Worm (Caenorhabditis elegans) whole organism, late embryonic: Measurements from ENCODE around the gene patr-1.

Experiments
- ceh-9 ChIP-seq: sonication (generic microtip); optimal IDR thresholded peaks from 2 replicates; lab custom pipeline; 2016; ENCODE audit warnings: mild to moderate bottlenecking, missing genetic modification characterization, inconsistent platforms, missing compliant biosample characterization
- dve-1 ChIP-seq: sonication (generic microtip); optimal IDR thresholded peaks from 2 replicates; lab custom pipeline; 2017; ENCODE audit warnings: antibody characterized with exemption, mild to moderate bottlenecking, missing genetic modification characterization, missing compliant biosample characterization
- ets-4 ChIP-seq: sonication (generic microtip); optimal IDR thresholded peaks from 2 replicates; lab custom pipeline; 2016; ENCODE audit warnings: missing genetic modification characterization, missing compliant biosample characterization
- eyg-1 ChIP-seq: sonication (generic microtip); optimal IDR thresholded peaks from 2 replicates; lab custom pipeline; 2016; ENCODE audit warnings: missing genotype, missing genetic modification characterization, missing compliant biosample characterization
- lin-11 ChIP-seq: fragments of 200-800 bp; sonication (Bioruptor generic); optimal IDR thresholded peaks from 2 replicates; lab custom pipeline; 2018; ENCODE audit warnings: mild to moderate bottlenecking, missing genetic modification characterization, missing compliant biosample characterization
- tbx-2 ChIP-seq: sonication (generic microtip); optimal IDR thresholded peaks from 2 replicates; lab custom pipeline; 2016; ENCODE audit warnings: missing genetic modification characterization, missing compliant biosample characterization

- no peak for TF ChIP-seq ceh-9 (tag; lab: Kevin White, UChicago)
- no peak for TF ChIP-seq dve-1 (tag; lab: Kevin White, UChicago)
- no peak for TF ChIP-seq eyg-1
- TF ChIP-seq ets-4 (tag; lab: Kevin White, UChicago), result no peak
- TF ChIP-seq lin-11 (tag; lab: Kevin White, UChicago), result no peak
- no peak for TF ChIP-seq tbx-2
Observed at ce11 chrII:11725615-11726014, 52.1 kb downstream of the patr-1 start.
